Worm (Caenorhabditis elegans) whole organism, L4/young adult: Measurements from ENCODE around the gene atg-18.

Source experiments
- W03F9.2 ChIP-seq: fragments of 150-350 bp; optimal IDR thresholded peaks from 2 replicates; lab custom pipeline; 2014; ENCODE audit warnings: missing biosample characterization, missing genetic modification characterization
- dao-5 ChIP-seq: sonication (generic microtip); optimal IDR thresholded peaks from 2 replicates; lab custom pipeline; 2016; ENCODE audit warnings: missing genotype, missing genetic modification characterization, moderate library complexity, missing compliant biosample characterization

DNA sequence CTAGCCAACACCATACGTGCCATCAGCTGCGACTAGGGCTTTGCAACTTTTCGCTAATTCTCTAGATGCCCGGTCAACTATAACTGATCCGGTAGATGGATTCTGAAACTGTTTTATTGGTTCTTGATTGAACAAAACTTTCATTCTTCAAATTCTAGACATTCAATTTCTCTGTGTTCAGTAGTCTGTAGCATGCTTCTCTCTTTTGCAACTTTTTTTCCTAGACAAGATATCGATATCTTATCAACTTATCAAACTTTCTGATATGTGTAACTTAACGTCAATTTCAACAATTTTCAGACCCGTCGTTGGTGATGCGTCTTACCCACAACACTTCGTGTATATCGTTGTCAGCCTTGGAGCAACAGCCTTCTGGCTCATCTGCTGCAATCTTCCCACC is 34.6 kb upstream of the atg-18 start, which contains the start of gene ZC190.4:
- TF ChIP-seq W03F9.2 (tag; lab: Kevin White, UChicago) (no peak), dao-5 (tag; lab: Kevin White, UChicago) (no peak)
